Fruit fly (Drosophila melanogaster): ENCODE results near the gene Fkbp39.

Fkbp39 gene

DNA sequence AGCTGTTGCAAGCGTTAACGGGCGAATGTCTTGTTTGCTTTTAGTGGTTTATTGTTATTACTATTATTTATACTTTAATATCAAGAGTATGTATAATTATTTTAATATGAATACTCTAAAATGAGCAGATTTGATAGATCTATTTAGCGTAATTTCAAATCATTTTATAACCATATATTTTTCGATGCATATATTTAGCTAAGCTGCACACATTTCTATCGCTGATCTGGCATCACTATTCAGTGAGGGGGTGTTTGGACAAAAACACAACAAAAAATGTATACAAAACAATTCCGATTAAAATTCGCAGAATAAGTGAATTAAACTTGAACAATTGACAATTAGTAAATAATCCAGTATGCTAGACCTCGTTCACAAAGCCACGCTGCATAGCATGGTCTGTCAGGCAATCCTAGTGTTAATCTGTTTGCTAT lies 18.1 kb upstream of the Fkbp39 start, which contains the start of the genes Trs33 and Tmtc4 (continued):
- no peak for TF ChIP-seq trh (GFP tag; optimal IDR thresholded peaks at IDR 0.05)
- no peak for TF ChIP-seq esg (GFP tag; conservative IDR thresholded peaks at IDR 0.05)
- TF ChIP-seq CG11696 (GFP tag; IDR thresholded peaks at IDR 0.05), result no peak
- no peak for TF ChIP-seq Atf3 (GFP tag; optimal IDR thresholded peaks at IDR 0.05)
- TF ChIP-seq Poxn (GFP tag; IDR thresholded peaks at IDR 0.05), result no peak
- no peak for TF ChIP-seq lab (GFP tag; optimal IDR thresholded peaks at IDR 0.05)
- no peak for TF ChIP-seq fd3F (GFP tag; optimal IDR thresholded peaks at IDR 0.05)
- no peak for TF ChIP-seq mld (GFP tag; IDR thresholded peaks at IDR 0.05; ENCODE audit: partially characterized antibody)
- TF ChIP-seq pan (optimal IDR thresholded peaks at IDR 0.05), result no peak
- no peak for TF ChIP-seq pan (GFP tag; optimal IDR thresholded peaks at IDR 0.05 in 1 of 2, IDR thresholded peaks at IDR 0.05 in 1 of 2)
- TF ChIP-seq CG17385 (GFP tag; optimal IDR thresholded peaks at IDR 0.05), result peak; percentile 44
- no peak for TF ChIP-seq ranshi (GFP tag; IDR thresholded peaks at IDR 0.05)
- TF ChIP-seq CG31388 (GFP tag; optimal IDR thresholded peaks at IDR 0.05), result no peak
- TF ChIP-seq CG3838 (GFP tag; optimal IDR thresholded peaks at IDR 0.05), result no peak
- TF ChIP-seq CG18619 (GFP tag; optimal IDR thresholded peaks at IDR 0.05), result no peak
- TF ChIP-seq Hsf (GFP tag; optimal IDR thresholded peaks at IDR 0.05), result peak; percentile 21
- no peak for TF ChIP-seq CG11456 (GFP tag; IDR thresholded peaks at IDR 0.05)
- no peak for TF ChIP-seq CG17802 (tag; optimal IDR thresholded peaks at IDR 0.05)
- no peak for TF ChIP-seq MTF-1 (GFP tag; optimal IDR thresholded peaks at IDR 0.05; ENCODE audit: borderline replicate concordance)
- no peak for TF ChIP-seq chinmo (GFP tag; IDR thresholded peaks at IDR 0.05; ENCODE audit: partially characterized antibody)
- TF ChIP-seq Usf (GFP tag; optimal IDR thresholded peaks at IDR 0.05), result no peak
- peak; percentile 29; the same call in 1 of the 3 replicates for TF ChIP-seq CG34422 (GFP tag; IDR thresholded peaks at IDR 0.05)
- TF ChIP-seq B-H1 (GFP tag; IDR thresholded peaks at IDR 0.05), result no peak
- no peak for TF ChIP-seq CG15479 (GFP tag; optimal IDR thresholded peaks at IDR 0.05)
- no peak for TF ChIP-seq D (optimal IDR thresholded peaks at IDR 0.05)
- no peak for TF ChIP-seq D (GFP tag; optimal IDR thresholded peaks at IDR 0.05)
- TF ChIP-seq CG9932 (GFP tag; IDR thresholded peaks at IDR 0.05), result peak; percentile 50; the same call in 1 of the 2 replicates
- TF ChIP-seq H2.0 (GFP tag; IDR thresholded peaks at IDR 0.05), result no peak
- no peak for TF ChIP-seq org-1 (GFP tag; optimal IDR thresholded peaks at IDR 0.05)
- peak; percentile 15 for TF ChIP-seq CG34376 (GFP tag; optimal IDR thresholded peaks at IDR 0.05)
- TF ChIP-seq HmgZ (tag; optimal IDR thresholded peaks at IDR 0.05), result peak; percentile 74
- TF ChIP-seq Fer3 (tag; optimal IDR thresholded peaks at IDR 0.05), result peak; percentile 32
- TF ChIP-seq ssp (GFP tag; IDR thresholded peaks at IDR 0.05), result no peak
- TF ChIP-seq CG7745 (tag; optimal IDR thresholded peaks at IDR 0.05), result no peak
- TF ChIP-seq gsb-n (tag; optimal IDR thresholded peaks at IDR 0.05), result peak; percentile 58
- TF ChIP-seq BEAF-32 (GFP tag; optimal IDR thresholded peaks at IDR 0.05), result peak; percentile 25
- TF ChIP-seq Spps (tag; optimal IDR thresholded peaks at IDR 0.05), result no peak
- no peak for TF ChIP-seq Dfd (GFP tag; optimal IDR thresholded peaks at IDR 0.05)
- no peak for TF ChIP-seq sisA (GFP tag; IDR thresholded peaks at IDR 0.05)
- TF ChIP-seq Oli (tag; optimal IDR thresholded peaks at IDR 0.05), result no peak
- TF ChIP-seq CG10321 (GFP tag; IDR thresholded peaks at IDR 0.05), result no peak
- no peak for TF ChIP-seq NK7.1 (GFP tag; optimal IDR thresholded peaks at IDR 0.05)
- no peak for TF ChIP-seq Six4 (GFP tag; optimal IDR thresholded peaks at IDR 0.05)
- TF ChIP-seq CG18599 (GFP tag; optimal IDR thresholded peaks at IDR 0.05), result peak; percentile 37
- no peak for TF ChIP-seq tna (GFP tag; IDR thresholded peaks at IDR 0.05; ENCODE audit: partially characterized antibody)
- no peak; the same call in 1 of the 2 replicates for TF ChIP-seq Rfx (GFP tag; IDR thresholded peaks at IDR 0.05)
- TF ChIP-seq cato (GFP tag; optimal IDR thresholded peaks at IDR 0.05; ENCODE audit: borderline replicate concordance), result no peak
- no peak for TF ChIP-seq gsb (GFP tag; IDR thresholded peaks at IDR 0.05)
- TF ChIP-seq CG30403 (GFP tag; optimal IDR thresholded peaks at IDR 0.05), result peak; percentile 42
- TF ChIP-seq Rx (GFP tag; IDR thresholded peaks at IDR 0.05), result no peak
- TF ChIP-seq run (tag; optimal IDR thresholded peaks at IDR 0.05), result peak; percentile 18
- no peak; the same call in 1 of the 2 replicates for TF ChIP-seq hbn (GFP tag; IDR thresholded peaks at IDR 0.05; ENCODE audit: partially characterized antibody)

Measured in whole organism, embryonic.